Fruit fly (Drosophila melanogaster) whole organism, pupa: ENCODE data around the gene CG6026.

Source experiments
- CG10348 ChIP-seq: fragments of 200-800 bp; sonication (Bioruptor generic); IDR thresholded peaks from 2 replicates; pipeline ENCODE4 v1.3.6; 2022; ENCODE audit warnings: missing biosample characterization, missing genetic modification characterization
- CG13204 ChIP-seq: fragments of 200-800 bp; sonication (Bioruptor generic); optimal IDR thresholded peaks from 2 replicates; lab custom pipeline; 2018; ENCODE audit warnings: missing biosample characterization, mild to moderate bottlenecking, missing genetic modification characterization, moderate library complexity
- CG14655 ChIP-seq: fragments of 200-800 bp; sonication (Bioruptor generic); optimal IDR thresholded peaks from 3 replicates; lab custom pipeline; 2017; ENCODE audit warnings: mild to moderate bottlenecking, missing biosample characterization, missing genetic modification reagents, missing genetic modification characterization
- CG17806 ChIP-seq: fragments of 200-800 bp; sonication (Bioruptor generic); optimal IDR thresholded peaks from 2 replicates; lab custom pipeline; 2018; ENCODE audit warnings: missing biosample characterization, mild to moderate bottlenecking, missing genetic modification characterization, moderate library complexity
- CG32121 ChIP-seq: fragments of 200-800 bp; sonication (Bioruptor generic); IDR thresholded peaks from 2 replicates; pipeline ENCODE4 v1.3.6; 2022; ENCODE audit warnings: missing biosample characterization, missing genetic modification characterization
- CG34367 ChIP-seq: fragments of 200-800 bp; sonication (Bioruptor generic); optimal IDR thresholded peaks from 2 replicates; lab custom pipeline; 2018; ENCODE audit warnings: missing biosample characterization, mild to moderate bottlenecking, missing genetic modification characterization
- D1 ChIP-seq: fragments of 200-800 bp; sonication (Bioruptor generic); optimal IDR thresholded peaks from 2 replicates; lab custom pipeline; 2018; ENCODE audit warnings: missing biosample characterization, mild to moderate bottlenecking, missing genetic modification characterization, moderate library complexity
- EcR ChIP-seq: fragments of 200-800 bp; sonication (Bioruptor generic); optimal IDR thresholded peaks from 3 replicates; lab custom pipeline; 2019; ENCODE audit warnings: missing biosample characterization, missing genetic modification characterization, mild to moderate bottlenecking, moderate library complexity, missing genetic modification reagents
- Pif1B ChIP-seq: fragments of 200-800 bp; sonication (Bioruptor generic); optimal IDR thresholded peaks from 3 replicates; lab custom pipeline; 2016; ENCODE audit warnings: missing biosample characterization, missing genetic modification characterization
- gl ChIP-seq: fragments of 200-800 bp; sonication (Bioruptor generic); optimal IDR thresholded peaks from 2 replicates; lab custom pipeline; 2018; ENCODE audit warnings: missing biosample characterization, mild to moderate bottlenecking, missing genetic modification characterization

- TF ChIP-seq CG14655 (no peak), CG17806 (no peak), Pif1B (no peak), EcR (GFP tag; lab: Kevin White, UChicago) (peak; percentile 87), CG13204 (GFP tag; lab: Kevin White, UChicago) (no peak), gl (no peak), D1 (tag; lab: Kevin White, UChicago) (no peak), CG32121 (GFP tag; lab: Robert Waterston, UW) (no peak; the same call in 1 of the 2 replicates), CG10348 (GFP tag; lab: Robert Waterston, UW) (no peak), CG34367 (tag; lab: Kevin White, UChicago) (no peak)
Observed at dm6 chr3R:19080656-19081364, 47.5 kb downstream of the CG6026 start.
